Fruit fly (Drosophila melanogaster) whole organism, embryonic: ENCODE measurements around the gene Fpgs1.

Experiments used
- Atf6 ChIP-seq: fragments of 200-800 bp; sonication (Bioruptor generic); IDR thresholded peaks from 2 replicates; pipeline ENCODE4 v1.3.6; 2022; ENCODE audit warnings: missing biosample characterization, missing genetic modification characterization
- Awh ChIP-seq: fragments of 200-800 bp; sonication (Bioruptor generic); IDR thresholded peaks from 2 replicates; pipeline ENCODE4, ENCODE4 v1.3.6; 2022; ENCODE audit warnings: missing biosample characterization, missing genetic modification characterization
- CG10543 ChIP-seq: fragments of 200-800 bp; sonication (Bioruptor generic); optimal IDR thresholded peaks from 3 replicates; lab custom pipeline; 2017; ENCODE audit warnings: missing biosample characterization, mild to moderate bottlenecking, missing genetic modification characterization, moderate library complexity
- CG11085 ChIP-seq: fragments of 200-800 bp; sonication (Bioruptor generic); IDR thresholded peaks from 2 replicates; pipeline ENCODE4 v1.3.6; 2022; ENCODE audit warnings: missing biosample characterization, missing genetic modification characterization
- CG11696 ChIP-seq: fragments of 200-800 bp; sonication (Bioruptor generic); IDR thresholded peaks from 2 replicates; pipeline ENCODE4 v1.3.6; 2022; ENCODE audit warnings: missing biosample characterization, missing genetic modification characterization
- CG12219 ChIP-seq: fragments of 200-800 bp; sonication (Bioruptor generic); optimal IDR thresholded peaks from 3 replicates; lab custom pipeline; 2018; ENCODE audit warnings: missing biosample characterization, mild to moderate bottlenecking, missing genetic modification characterization
- CG15269 ChIP-seq: fragments of 200-800 bp; sonication (Bioruptor generic); optimal IDR thresholded peaks from 2 replicates; lab custom pipeline; 2018; ENCODE audit warnings: missing biosample characterization, mild to moderate bottlenecking, missing genetic modification characterization, moderate library complexity
- CG18619 ChIP-seq: fragments of 200-800 bp; sonication (Bioruptor generic); optimal IDR thresholded peaks from 3 replicates; lab custom pipeline; 2017; ENCODE audit warnings: missing biosample characterization, mild to moderate bottlenecking, missing genetic modification characterization
- CG2678 ChIP-seq: fragments of 200-800 bp; sonication (Bioruptor generic); optimal IDR thresholded peaks from 3 replicates; lab custom pipeline; 2019; ENCODE audit warnings: missing biosample characterization, mild to moderate bottlenecking, missing genetic modification characterization, moderate library complexity
- CG34376 ChIP-seq: fragments of 200-800 bp; sonication (Bioruptor generic); optimal IDR thresholded peaks from 2 replicates; lab custom pipeline; 2018; ENCODE audit warnings: missing biosample characterization, mild to moderate bottlenecking, missing genetic modification characterization
- CG4360 ChIP-seq: fragments of 200-800 bp; sonication (Bioruptor generic); IDR thresholded peaks from 2 replicates; pipeline ENCODE4 v1.3.6; 2022; ENCODE audit warnings: missing biosample characterization, missing genetic modification characterization
- CG6254 ChIP-seq: fragments of 200-800 bp; sonication (Bioruptor generic); optimal IDR thresholded peaks from 3 replicates; lab custom pipeline; 2017; ENCODE audit warnings: mild to moderate bottlenecking, missing biosample characterization, missing genetic modification reagents, missing genetic modification characterization
- CG7556 ChIP-seq: fragments of 200-800 bp; sonication (Bioruptor generic); optimal IDR thresholded peaks from 2 replicates; lab custom pipeline; 2017; ENCODE audit warnings: missing biosample characterization, mild to moderate bottlenecking, missing genetic modification characterization
- CG8924 ChIP-seq: fragments of 200-800 bp; optimal IDR thresholded peaks from 3 replicates; lab custom pipeline; 2019; ENCODE audit warnings: missing biosample characterization, mild to moderate bottlenecking, missing genetic modification characterization, moderate library complexity
- CG8944 ChIP-seq: fragments of 200-800 bp; sonication (Bioruptor generic); optimal IDR thresholded peaks from 3 replicates; lab custom pipeline; 2016; ENCODE audit warnings: missing biosample characterization, missing genetic modification characterization
- D19A ChIP-seq: fragments of 200-800 bp; optimal IDR thresholded peaks from 3 replicates; lab custom pipeline; 2019; ENCODE audit warnings: missing biosample characterization, mild to moderate bottlenecking, missing genetic modification characterization, moderate library complexity
- D19B ChIP-seq: fragments of 200-800 bp; sonication (Bioruptor generic); optimal IDR thresholded peaks from 2 replicates; lab custom pipeline; 2017; ENCODE audit warnings: missing biosample characterization, mild to moderate bottlenecking, missing genetic modification characterization
- Ets65A ChIP-seq: fragments of 200-800 bp; sonication (Bioruptor generic); peaks from one replicate; lab custom pipeline; 2016; ENCODE audit warnings: missing biosample characterization, missing genetic modification characterization
- Fer3 ChIP-seq: fragments of 200-800 bp; sonication (Bioruptor generic); optimal IDR thresholded peaks from 2 replicates; lab custom pipeline; 2018; ENCODE audit warnings: missing biosample characterization, mild to moderate bottlenecking, missing genetic modification characterization, moderate library complexity
- Gsc ChIP-seq: fragments of 200-800 bp; sonication (Bioruptor generic); IDR thresholded peaks from 2 replicates; pipeline ENCODE4 v1.3.6; 2022; ENCODE audit warnings: missing biosample characterization, missing genetic modification characterization
- H15 ChIP-seq: fragments of 200-800 bp; sonication (Bioruptor generic); IDR thresholded peaks from 3 replicates; pipeline ENCODE4 v1.3.6; 2022; ENCODE audit warnings: missing biosample characterization, missing genetic modification characterization
- HLHmδ ChIP-seq: fragments of 200-800 bp; sonication (Bioruptor generic); optimal IDR thresholded peaks from 2 replicates; lab custom pipeline; 2018; ENCODE audit warnings: missing biosample characterization, mild to moderate bottlenecking, missing genetic modification characterization, moderate library complexity
- HmgD ChIP-seq: fragments of 200-800 bp; sonication (Bioruptor generic); optimal IDR thresholded peaks from 3 replicates; lab custom pipeline; 2016; ENCODE audit warnings: missing biosample characterization, missing genetic modification characterization
- Hr51 ChIP-seq, 2 experiments: fragments of 200-800 bp; sonication (Bioruptor generic); optimal IDR thresholded peaks; 2 replicates in 1 of 2; 3 replicates in 1 of 2; lab custom pipeline; 2016 to 2018; ENCODE audit warnings: missing biosample characterization in 2 of 2, missing genetic modification characterization in 2 of 2, mild to moderate bottlenecking in 1 of 2, moderate library complexity in 1 of 2
- MTF-1 ChIP-seq: fragments of 200-800 bp; sonication (Bioruptor generic); optimal IDR thresholded peaks from 2 replicates; lab custom pipeline; 2018; ENCODE audit warnings: missing biosample characterization, mild to moderate bottlenecking, missing genetic modification characterization, borderline replicate concordance
- Meics ChIP-seq: fragments of 200-800 bp; sonication (Bioruptor generic); optimal IDR thresholded peaks from 2 replicates; lab custom pipeline; 2017; ENCODE audit warnings: missing biosample characterization, mild to moderate bottlenecking, missing genetic modification characterization
- Mrtf ChIP-seq: fragments of 200-800 bp; sonication (Bioruptor generic); IDR thresholded peaks from 3 replicates; pipeline ENCODE4 v1.3.6; 2022; ENCODE audit warnings: missing biosample characterization, missing genetic modification characterization
- PHDP ChIP-seq: fragments of 200-800 bp; sonication (Bioruptor generic); optimal IDR thresholded peaks from 3 replicates; lab custom pipeline; 2018; ENCODE audit warnings: missing biosample characterization, mild to moderate bottlenecking, missing genetic modification characterization, moderate library complexity
- TFAM ChIP-seq: fragments of 200-800 bp; sonication (Bioruptor generic); optimal IDR thresholded peaks from 2 replicates; lab custom pipeline; 2017; ENCODE audit warnings: missing biosample characterization, missing genetic modification characterization, inconsistent platforms
- Trl ChIP-seq, 3 experiments: fragments of >200 bp in 2 of 3; fragments of 200-800 bp in 1 of 3; sonication (Bioruptor generic) in 1 of 3; optimal IDR thresholded peaks; 2 replicates in 1 of 3; 3 replicates in 2 of 3; lab custom pipeline; 2016 to 2017; ENCODE audit warnings: missing biosample characterization in 1 of 3, missing genetic modification characterization in 1 of 3
- Xrp1 ChIP-seq: fragments of 200-800 bp; sonication (Bioruptor generic); IDR thresholded peaks from 2 replicates; pipeline ENCODE4 v1.3.6; 2022; ENCODE audit warnings: missing biosample characterization, missing genetic modification characterization
- al ChIP-seq: fragments of 200-800 bp; sonication (Bioruptor generic); IDR thresholded peaks from 2 replicates; pipeline ENCODE4 v1.3.6; 2022; ENCODE audit warnings: missing biosample characterization, missing genetic modification characterization
- ci ChIP-seq: fragments of 200-800 bp; sonication (Bioruptor generic); IDR thresholded peaks from 3 replicates; pipeline ENCODE4 v1.3.6; 2022; ENCODE audit warnings: missing biosample characterization, missing genetic modification characterization
- cwo ChIP-seq: fragments of 200-800 bp; sonication (Bioruptor generic); optimal IDR thresholded peaks from 3 replicates; lab custom pipeline; 2017; ENCODE audit warnings: missing biosample characterization, missing genetic modification characterization, mild to moderate bottlenecking, moderate library complexity, missing genetic modification reagents
- da ChIP-seq: fragments of 200-800 bp; sonication (Bioruptor generic); optimal IDR thresholded peaks from 2 replicates; lab custom pipeline; 2016; ENCODE audit warnings: missing biosample characterization, missing genetic modification characterization
- dmrt11E ChIP-seq: fragments of 200-800 bp; sonication (Bioruptor generic); optimal IDR thresholded peaks from 3 replicates; lab custom pipeline; 2018; ENCODE audit warnings: missing biosample characterization, mild to moderate bottlenecking, missing genetic modification characterization, moderate library complexity
- gcm ChIP-seq: fragments of 200-800 bp; sonication (Bioruptor generic); optimal IDR thresholded peaks from 2 replicates; lab custom pipeline; 2019; ENCODE audit warnings: missing biosample characterization, mild to moderate bottlenecking, missing genetic modification characterization, moderate library complexity
- gem ChIP-seq: fragments of 200-800 bp; sonication (Bioruptor generic); optimal IDR thresholded peaks from 2 replicates; lab custom pipeline; 2019; ENCODE audit warnings: missing biosample characterization, mild to moderate bottlenecking, missing genetic modification characterization, moderate library complexity
- grau ChIP-seq: fragments of 200-800 bp; optimal IDR thresholded peaks from 3 replicates; lab custom pipeline; 2019; ENCODE audit warnings: missing biosample characterization, mild to moderate bottlenecking, missing genetic modification characterization, moderate library complexity
- grn ChIP-seq: fragments of 200-800 bp; sonication (Bioruptor generic); optimal IDR thresholded peaks from 3 replicates; lab custom pipeline; 2017; ENCODE audit warnings: missing biosample characterization, missing genetic modification characterization
- insv ChIP-seq, 2 experiments: fragments of 200-800 bp; sonication (Bioruptor generic); optimal IDR thresholded peaks; 3 replicates each; lab custom pipeline; 2016 to 2018; ENCODE audit warnings: missing biosample characterization in 2 of 2, missing genetic modification characterization in 2 of 2
- lab ChIP-seq: fragments of 200-800 bp; sonication (Bioruptor generic); optimal IDR thresholded peaks from 3 replicates; lab custom pipeline; 2017; ENCODE audit warnings: missing biosample characterization, missing genetic modification characterization, mild to moderate bottlenecking, moderate library complexity, missing genetic modification reagents
- mld ChIP-seq: fragments of 200-800 bp; sonication (Bioruptor generic); IDR thresholded peaks from 3 replicates; pipeline ENCODE4 v1.3.6; 2022; ENCODE audit warnings: missing biosample characterization, missing genetic modification characterization; ENCODE audit not compliant: partially characterized antibody
- row ChIP-seq: fragments of 200-800 bp; sonication (Bioruptor generic); IDR thresholded peaks from 3 replicates; pipeline ENCODE4 v1.3.6; 2022; ENCODE audit warnings: missing biosample characterization, missing genetic modification characterization
- slou ChIP-seq: fragments of 200-800 bp; sonication (Bioruptor generic); optimal IDR thresholded peaks from 3 replicates; lab custom pipeline; 2016; ENCODE audit warnings: missing biosample characterization, missing genetic modification characterization
- zen ChIP-seq: fragments of 200-800 bp; sonication (Bioruptor generic); optimal IDR thresholded peaks from 3 replicates; lab custom pipeline; 2018; ENCODE audit warnings: missing biosample characterization, mild to moderate bottlenecking, missing genetic modification characterization, moderate library complexity

Fpgs1 gene

dm6 chrX:12600802-12601793, 10.6 kb upstream of the Fpgs1 start (continued):
- TF ChIP-seq TFAM (no peak), Ets65A (GFP tag; lab: Kevin White, UChicago) (no peak), gcm (GFP tag; lab: Kevin White, UChicago) (no peak), H15 (GFP tag; lab: Robert Waterston, UW) (no peak), CG10543 (no peak), da (GFP tag; lab: Kevin White, UChicago) (no peak), CG11696 (no peak), CG12219 (GFP tag; lab: Kevin White, UChicago) (no peak), insv (GFP tag; optimal IDR thresholded peaks at IDR 0.05; lab: Kevin White, UChicago) (peak; percentile 37 to 94), Mrtf (GFP tag; lab: Robert Waterston, UW) (no peak), HmgD (GFP tag; lab: Kevin White, UChicago) (no peak), CG18619 (no peak), dmrt11E (tag; lab: Kevin White, UChicago) (no peak), slou (GFP tag; lab: Kevin White, UChicago) (no peak), MTF-1 (GFP tag; lab: Kevin White, UChicago) (no peak), CG4360 (GFP tag; lab: Robert Waterston, UW) (peak; percentile 96), mld (GFP tag; lab: Robert Waterston, UW) (no peak), CG6254 (GFP tag; lab: Kevin White, UChicago) (no peak), CG8944 (GFP tag; lab: Kevin White, UChicago) (no peak), Gsc (no peak)

- peak in 1 of 2 experiments; percentile 22 for TF ChIP-seq Trl (optimal IDR thresholded peaks at IDR 0.05; lab: Kevin White, UChicago)
- TF ChIP-seq Trl (GFP tag; optimal IDR thresholded peaks at IDR 0.05; lab: Kevin White, UChicago): no peak
- TF ChIP-seq Fer3 (tag; lab: Kevin White, UChicago): peak; percentile 1
- TF ChIP-seq zen: peak; percentile 30
- peak; percentile 41 for TF ChIP-seq lab
- TF ChIP-seq D19A (tag; lab: Kevin White, UChicago): peak; percentile 21
- peak; percentile 18; the same call in 1 of the 2 replicates for TF ChIP-seq Xrp1
- peak; percentile 8 for TF ChIP-seq CG15269 (tag; lab: Kevin White, UChicago)
- TF ChIP-seq grau (tag; lab: Kevin White, UChicago): peak; percentile 45
- peak in 1 of 2 experiments; percentile 20 for TF ChIP-seq Hr51 (GFP tag; optimal IDR thresholded peaks at IDR 0.05; lab: Kevin White, UChicago)
- peak; percentile 35 for TF ChIP-seq CG2678 (tag; lab: Kevin White, UChicago)
- peak; percentile 66 to 94 for TF ChIP-seq insv (GFP tag; optimal IDR thresholded peaks at IDR 0.05; lab: Kevin White, UChicago)
- peak; percentile 55 for TF ChIP-seq grn (GFP tag; lab: Kevin White, UChicago)
- peak; percentile 23 for TF ChIP-seq CG8924 (tag; lab: Kevin White, UChicago)
- TF ChIP-seq gem (tag; lab: Kevin White, UChicago): peak; percentile 42
- TF ChIP-seq row (GFP tag; lab: Robert Waterston, UW): peak; percentile 51; the same call in 2 of the 3 replicates
- peak; percentile 79 for TF ChIP-seq D19B (GFP tag; lab: Kevin White, UChicago)
- TF ChIP-seq PHDP (tag; lab: Kevin White, UChicago): peak; percentile 44
- no peak for TF ChIP-seq HLHmδ
- TF ChIP-seq Meics (GFP tag; lab: Kevin White, UChicago): peak; percentile 27
- no peak for TF ChIP-seq CG7556
- peak; percentile 59 for TF ChIP-seq cwo (GFP tag; lab: Kevin White, UChicago)
- 0 out of 2 replicates have a peak, but pooled peaks have one; percentile 6 for TF ChIP-seq al (GFP tag; lab: Robert Waterston, UW)
- no peak for TF ChIP-seq Atf6 (GFP tag; lab: Robert Waterston, UW)
- TF ChIP-seq CG34376 (GFP tag; lab: Kevin White, UChicago): peak; percentile 13
- peak; percentile 38; the same call in 1 of the 2 replicates for TF ChIP-seq CG11085 (GFP tag; lab: Robert Waterston, UW)
- TF ChIP-seq ci (GFP tag; lab: Robert Waterston, UW): no peak
- no peak for TF ChIP-seq Awh (GFP tag; lab: Robert Waterston, UW)
These were observed 1.7 kb downstream of the Fpgs1 start for dm6 chrX:12613248-12613805.
